Fruit fly (Drosophila melanogaster) whole organism, embryonic: ENCODE data around the gene CG11596.

Source experiments
- Abd-B ChIP-seq: fragments of 200-800 bp; sonication (Bioruptor generic); optimal IDR thresholded peaks from 2 replicates; lab custom pipeline; 2018; ENCODE audit warnings: missing biosample characterization, mild to moderate bottlenecking, missing genetic modification characterization, moderate library complexity
- Awh ChIP-seq: fragments of 200-800 bp; sonication (Bioruptor generic); IDR thresholded peaks from 2 replicates; pipeline ENCODE4, ENCODE4 v1.3.6; 2022; ENCODE audit warnings: missing biosample characterization, missing genetic modification characterization
- B-H1 ChIP-seq: fragments of 200-800 bp; sonication (Bioruptor generic); IDR thresholded peaks from 3 replicates; pipeline ENCODE4 v1.3.6; 2022; ENCODE audit warnings: missing biosample characterization, missing genetic modification characterization
- CG10321 ChIP-seq: fragments of 200-800 bp; sonication (Bioruptor generic); IDR thresholded peaks from 2 replicates; pipeline ENCODE4 v1.3.6; 2022; ENCODE audit warnings: missing biosample characterization, missing genetic modification characterization
- CG10543 ChIP-seq: fragments of 200-800 bp; sonication (Bioruptor generic); optimal IDR thresholded peaks from 3 replicates; lab custom pipeline; 2017; ENCODE audit warnings: missing biosample characterization, mild to moderate bottlenecking, missing genetic modification characterization, moderate library complexity
- CG11093 ChIP-seq: fragments of 200-800 bp; sonication (Bioruptor generic); IDR thresholded peaks from 3 replicates; pipeline ENCODE4 v1.3.6; 2022; ENCODE audit warnings: missing biosample characterization, missing genetic modification characterization
- CG11398 ChIP-seq: fragments of 200-800 bp; sonication (Bioruptor generic); optimal IDR thresholded peaks from 2 replicates; lab custom pipeline; 2016; ENCODE audit warnings: missing biosample characterization, missing genetic modification characterization
- CG12155 ChIP-seq: fragments of 200-800 bp; sonication (Bioruptor generic); optimal IDR thresholded peaks from 3 replicates; lab custom pipeline; 2016; ENCODE audit warnings: missing biosample characterization, missing genetic modification characterization
- CG1233 ChIP-seq: fragments of 200-800 bp; sonication (Bioruptor generic); optimal IDR thresholded peaks from 4 replicates; lab custom pipeline; 2018; ENCODE audit warnings: missing biosample characterization, mild to moderate bottlenecking, missing genetic modification characterization
- CG13775 ChIP-seq: fragments of 200-800 bp; sonication (Bioruptor generic); optimal IDR thresholded peaks from 3 replicates; lab custom pipeline; 2017; ENCODE audit warnings: missing biosample characterization, mild to moderate bottlenecking, missing genetic modification characterization
- CG15073 ChIP-seq: fragments of 200-800 bp; sonication (Bioruptor generic); optimal IDR thresholded peaks from 2 replicates; lab custom pipeline; 2016; ENCODE audit warnings: missing biosample characterization, missing genetic modification characterization
- CG17568 ChIP-seq: fragments of 200-800 bp; sonication (Bioruptor generic); optimal IDR thresholded peaks from 2 replicates; lab custom pipeline; 2018; ENCODE audit warnings: missing biosample characterization, mild to moderate bottlenecking, missing genetic modification characterization, moderate library complexity
- CG18011 ChIP-seq: fragments of 200-800 bp; sonication (Bioruptor generic); optimal IDR thresholded peaks from 2 replicates; lab custom pipeline; 2017; ENCODE audit warnings: missing biosample characterization, missing genetic modification characterization, mild to moderate bottlenecking, moderate library complexity, missing genotype
- CG18599 ChIP-seq: fragments of 200-800 bp; sonication (Bioruptor generic); optimal IDR thresholded peaks from 3 replicates; lab custom pipeline; 2017; ENCODE audit warnings: missing biosample characterization, missing genetic modification characterization, mild to moderate bottlenecking, moderate library complexity, missing genetic modification reagents
- CG30431 ChIP-seq: fragments of 200-800 bp; sonication (Bioruptor generic); optimal IDR thresholded peaks from 2 replicates; lab custom pipeline; 2017; ENCODE audit warnings: missing biosample characterization, missing genetic modification characterization
- CG32772 ChIP-seq: fragments of 200-800 bp; sonication (Bioruptor generic); IDR thresholded peaks from 2 replicates; pipeline ENCODE4 v1.3.6; 2022; ENCODE audit warnings: missing biosample characterization, missing genetic modification characterization
- CG33213 ChIP-seq: fragments of 200-800 bp; sonication (Bioruptor generic); optimal IDR thresholded peaks from 3 replicates; lab custom pipeline; 2016; ENCODE audit warnings: missing biosample characterization, missing genetic modification characterization
- CG4282 ChIP-seq: fragments of 200-800 bp; sonication (Bioruptor generic); optimal IDR thresholded peaks from 2 replicates; lab custom pipeline; 2016; ENCODE audit warnings: missing biosample characterization, missing genetic modification characterization
- CG43689 ChIP-seq: fragments of 200-800 bp; sonication (Bioruptor generic); IDR thresholded peaks from 2 replicates; pipeline ENCODE4 v1.3.6; 2022; ENCODE audit warnings: missing biosample characterization, missing genetic modification characterization
- CG5180 ChIP-seq: fragments of 200-800 bp; sonication (Bioruptor generic); optimal IDR thresholded peaks from 3 replicates; lab custom pipeline; 2017; ENCODE audit warnings: missing biosample characterization, missing genetic modification characterization, mild to moderate bottlenecking, moderate library complexity, missing genetic modification reagents
- CG6654 ChIP-seq: fragments of 200-800 bp; sonication (Bioruptor generic); optimal IDR thresholded peaks from 2 replicates; lab custom pipeline; 2017; ENCODE audit warnings: missing biosample characterization, mild to moderate bottlenecking, missing genetic modification characterization
- CG7372 ChIP-seq: fragments of 200-800 bp; sonication (Bioruptor generic); IDR thresholded peaks from 2 replicates; pipeline ENCODE4 v1.3.6; 2022; ENCODE audit warnings: missing biosample characterization, missing genetic modification characterization
- D ChIP-seq, 2 experiments: fragments of 200-800 bp in 1 of 2; fragments of >200 bp in 1 of 2; sonication (Bioruptor generic) in 1 of 2; optimal IDR thresholded peaks; 2 replicates in 1 of 2; 3 replicates in 1 of 2; lab custom pipeline; 2017; ENCODE audit warnings: mild to moderate bottlenecking in 1 of 2, missing biosample characterization in 1 of 2, missing genetic modification characterization in 1 of 2, missing genetic modification reagents in 1 of 2
- ERR ChIP-seq: fragments of 200-800 bp; sonication (Bioruptor generic); optimal IDR thresholded peaks from 2 replicates; lab custom pipeline; 2016; ENCODE audit warnings: missing biosample characterization, missing genetic modification characterization
- Hey ChIP-seq: fragments of 200-800 bp; sonication (Bioruptor generic); optimal IDR thresholded peaks from 3 replicates; lab custom pipeline; 2018; ENCODE audit warnings: missing biosample characterization, mild to moderate bottlenecking, missing genetic modification characterization
- Lhr ChIP-seq: fragments of 200-800 bp; sonication (Bioruptor generic); optimal IDR thresholded peaks from 3 replicates; lab custom pipeline; 2017; ENCODE audit warnings: mild to moderate bottlenecking, missing biosample characterization, missing genetic modification reagents, missing genetic modification characterization
- Lim3 ChIP-seq: fragments of 200-800 bp; sonication (Bioruptor generic); IDR thresholded peaks from 2 replicates; pipeline ENCODE4 v1.3.6; 2022; ENCODE audit warnings: missing biosample characterization, missing genetic modification characterization
- Neu2 ChIP-seq: fragments of 200-800 bp; sonication (Bioruptor generic); optimal IDR thresholded peaks from 3 replicates; lab custom pipeline; 2016; ENCODE audit warnings: missing biosample characterization, missing genetic modification characterization, borderline replicate concordance
- Rx ChIP-seq: fragments of 200-800 bp; sonication (Bioruptor generic); IDR thresholded peaks from 2 replicates; pipeline ENCODE4 v1.3.6; 2022; ENCODE audit warnings: missing biosample characterization, missing genetic modification characterization
- Ssrp ChIP-seq: fragments of 200-800 bp; sonication (Bioruptor generic); optimal IDR thresholded peaks from 2 replicates; lab custom pipeline; 2018; ENCODE audit warnings: missing biosample characterization, mild to moderate bottlenecking, missing genetic modification characterization, moderate library complexity
- Usf ChIP-seq: fragments of 200-800 bp; sonication (Bioruptor generic); optimal IDR thresholded peaks from 2 replicates; lab custom pipeline; 2017; ENCODE audit warnings: missing genotype, missing biosample characterization, missing genetic modification characterization
- ara ChIP-seq: fragments of 200-800 bp; sonication (Bioruptor generic); IDR thresholded peaks from 2 replicates; pipeline ENCODE4 v1.3.6; 2022; ENCODE audit warnings: missing biosample characterization, missing genetic modification characterization
- bowl ChIP-seq: fragments of 200-800 bp; sonication (Bioruptor generic); IDR thresholded peaks from 2 replicates; pipeline ENCODE4 v1.3.6; 2022; ENCODE audit warnings: missing biosample characterization, missing genetic modification characterization
- bsh ChIP-seq, 2 experiments: fragments of 200-800 bp; sonication (Bioruptor generic); optimal IDR thresholded peaks; 2 replicates each; lab custom pipeline; 2017 to 2018; ENCODE audit warnings: mild to moderate bottlenecking in 2 of 2, missing biosample characterization in 2 of 2, missing genetic modification characterization in 2 of 2, moderate library complexity in 1 of 2
- btn ChIP-seq: fragments of 200-800 bp; sonication (Bioruptor generic); optimal IDR thresholded peaks from 2 replicates; lab custom pipeline; 2016; ENCODE audit warnings: missing biosample characterization, missing genetic modification characterization
- gcm ChIP-seq: fragments of 200-800 bp; sonication (Bioruptor generic); optimal IDR thresholded peaks from 2 replicates; lab custom pipeline; 2019; ENCODE audit warnings: missing biosample characterization, mild to moderate bottlenecking, missing genetic modification characterization, moderate library complexity
- gt ChIP-seq: fragments of 200-800 bp; sonication (Bioruptor generic); IDR thresholded peaks from 2 replicates; pipeline ENCODE4 v1.3.6; 2022; ENCODE audit warnings: missing biosample characterization, missing genetic modification characterization
- ham ChIP-seq: fragments of 200-800 bp; sonication (Bioruptor generic); IDR thresholded peaks from 2 replicates; pipeline ENCODE4 v1.3.6; 2022; ENCODE audit warnings: missing biosample characterization, missing genetic modification characterization
- jigr1 ChIP-seq: fragments of 200-800 bp; sonication (Bioruptor generic); IDR thresholded peaks from 3 replicates; pipeline ENCODE4 v1.3.6; 2022; ENCODE audit warnings: missing biosample characterization, missing genetic modification characterization
- lbe ChIP-seq: fragments of 200-800 bp; sonication (Bioruptor generic); optimal IDR thresholded peaks from 2 replicates; lab custom pipeline; 2016; ENCODE audit warnings: missing biosample characterization, mild to moderate bottlenecking, missing genetic modification characterization
- lilli ChIP-seq: fragments of 200-800 bp; sonication (Bioruptor generic); optimal IDR thresholded peaks from 3 replicates; lab custom pipeline; 2016; ENCODE audit warnings: missing biosample characterization, missing genetic modification characterization
- p53 ChIP-seq: fragments of 200-800 bp; sonication (Bioruptor generic); optimal IDR thresholded peaks from 2 replicates; lab custom pipeline; 2016; ENCODE audit warnings: missing biosample characterization, missing genetic modification characterization
- pb ChIP-seq: fragments of 200-800 bp; sonication (Bioruptor generic); optimal IDR thresholded peaks from 3 replicates; lab custom pipeline; 2016; ENCODE audit warnings: missing biosample characterization, missing genetic modification characterization
- pfk ChIP-seq: fragments of 200-800 bp; sonication (Bioruptor generic); optimal IDR thresholded peaks from 2 replicates; lab custom pipeline; 2018; ENCODE audit warnings: missing biosample characterization, mild to moderate bottlenecking, missing genetic modification characterization, moderate library complexity
- phol ChIP-seq: fragments of 200-800 bp; sonication (Bioruptor generic); optimal IDR thresholded peaks from 3 replicates; lab custom pipeline; 2018; ENCODE audit warnings: missing biosample characterization, mild to moderate bottlenecking, missing genetic modification characterization, moderate library complexity
- run ChIP-seq: fragments of 200-800 bp; sonication (Bioruptor generic); optimal IDR thresholded peaks from 3 replicates; lab custom pipeline; 2018; ENCODE audit warnings: missing biosample characterization, mild to moderate bottlenecking, missing genetic modification characterization
- scrt ChIP-seq: fragments of 200-800 bp; sonication (Bioruptor generic); optimal IDR thresholded peaks from 2 replicates; lab custom pipeline; 2018; ENCODE audit warnings: missing biosample characterization, mild to moderate bottlenecking, missing genetic modification characterization, moderate library complexity
- slbo ChIP-seq: fragments of 200-800 bp; sonication (Bioruptor generic); IDR thresholded peaks from 2 replicates; pipeline ENCODE4 v1.3.6; 2022; ENCODE audit warnings: missing biosample characterization, missing genetic modification characterization
- slou ChIP-seq: fragments of 200-800 bp; sonication (Bioruptor generic); optimal IDR thresholded peaks from 3 replicates; lab custom pipeline; 2016; ENCODE audit warnings: missing biosample characterization, missing genetic modification characterization

Gene CG11596

dm6 chrX:1968581-1969258, 41.2 kb downstream of the CG11596 start (continued):
- TF ChIP-seq Abd-B (GFP tag; lab: Kevin White, UChicago): peak; percentile 31
- TF ChIP-seq Usf (GFP tag; lab: Kevin White, UChicago): no peak
- TF ChIP-seq bowl: no peak
- TF ChIP-seq CG32772 (GFP tag; lab: Robert Waterston, UW): peak; percentile 51
- no peak for TF ChIP-seq pfk
- peak; percentile 15 for TF ChIP-seq CG11398 (GFP tag; lab: Kevin White, UChicago)
- TF ChIP-seq B-H1 (GFP tag; lab: Robert Waterston, UW): no peak
- TF ChIP-seq ERR (GFP tag; lab: Kevin White, UChicago): no peak
- TF ChIP-seq CG7372 (GFP tag; lab: Robert Waterston, UW): no peak
- peak; percentile 58; the same call in 1 of the 3 replicates for TF ChIP-seq CG11093
- peak; percentile 47 for TF ChIP-seq p53 (GFP tag; lab: Kevin White, UChicago)
- no peak for TF ChIP-seq CG12155 (GFP tag; lab: Kevin White, UChicago)
- no peak for TF ChIP-seq CG33213 (GFP tag; lab: Kevin White, UChicago)
- peak; percentile 52 for TF ChIP-seq Rx (GFP tag; lab: Robert Waterston, UW)
- TF ChIP-seq Lim3 (GFP tag; lab: Robert Waterston, UW): no peak; the same call in 1 of the 2 replicates
- TF ChIP-seq Neu2 (GFP tag; lab: Kevin White, UChicago): no peak
- TF ChIP-seq lbe (GFP tag; lab: Kevin White, UChicago): no peak
- peak; percentile 53; the same call in 1 of the 2 replicates for TF ChIP-seq ara (GFP tag; lab: Robert Waterston, UW)
- TF ChIP-seq gcm (GFP tag; lab: Kevin White, UChicago): peak; percentile 51
- TF ChIP-seq CG1233 (GFP tag; lab: Kevin White, UChicago): peak; percentile 43
- TF ChIP-seq CG4282: no peak
- no peak for TF ChIP-seq lilli
- TF ChIP-seq Lhr: peak; percentile 35
- TF ChIP-seq slou (GFP tag; lab: Kevin White, UChicago): no peak
- peak; percentile 42 to 77 for TF ChIP-seq bsh (GFP tag; optimal IDR thresholded peaks at IDR 0.05; lab: Kevin White, UChicago)
- TF ChIP-seq Ssrp: peak; percentile 66
- peak; percentile 21 for TF ChIP-seq pb (GFP tag; lab: Kevin White, UChicago)
- no peak for TF ChIP-seq ham (GFP tag; lab: Robert Waterston, UW)
- TF ChIP-seq Hey (tag; lab: Kevin White, UChicago): no peak
- peak; percentile 19 for TF ChIP-seq scrt (GFP tag; lab: Kevin White, UChicago)
- TF ChIP-seq CG13775 (GFP tag; lab: Kevin White, UChicago): no peak
- TF ChIP-seq CG43689 (GFP tag; lab: Robert Waterston, UW): no peak
- no peak for TF ChIP-seq CG17568 (GFP tag; lab: Kevin White, UChicago)
- TF ChIP-seq slbo (GFP tag; lab: Robert Waterston, UW): no peak; the same call in 1 of the 2 replicates
- peak; percentile 53 for TF ChIP-seq run (tag; lab: Kevin White, UChicago)
- no peak for TF ChIP-seq btn (GFP tag; lab: Kevin White, UChicago)
- 0 out of 3 replicates have a peak, but pooled peaks have one; percentile 11 for TF ChIP-seq jigr1 (GFP tag; lab: Robert Waterston, UW)
- no peak for TF ChIP-seq CG15073
- TF ChIP-seq phol (tag; lab: Kevin White, UChicago): peak; percentile 79
- no peak for TF ChIP-seq CG18011 (GFP tag; lab: Kevin White, UChicago)
- TF ChIP-seq CG10543 (GFP tag; lab: Kevin White, UChicago): peak; percentile 45
- TF ChIP-seq CG10321: no peak
- TF ChIP-seq CG6654: peak; percentile 20
- TF ChIP-seq D (optimal IDR thresholded peaks at IDR 0.05; lab: Kevin White, UChicago): no peak
- TF ChIP-seq D (GFP tag; optimal IDR thresholded peaks at IDR 0.05; lab: Kevin White, UChicago): peak; percentile 73
- TF ChIP-seq gt (GFP tag; lab: Robert Waterston, UW): peak; percentile 40; the same call in 1 of the 2 replicates
- peak; percentile 24 for TF ChIP-seq CG18599 (GFP tag; lab: Kevin White, UChicago)
- TF ChIP-seq CG5180 (GFP tag; lab: Kevin White, UChicago): peak; percentile 75
- TF ChIP-seq Awh: peak; percentile 57; the same call in 1 of the 2 replicates
- TF ChIP-seq CG30431: peak; percentile 24
